Worm (Caenorhabditis elegans): ENCODE results near the gene T05A8.7.

T05A8.7 gene

DNA sequence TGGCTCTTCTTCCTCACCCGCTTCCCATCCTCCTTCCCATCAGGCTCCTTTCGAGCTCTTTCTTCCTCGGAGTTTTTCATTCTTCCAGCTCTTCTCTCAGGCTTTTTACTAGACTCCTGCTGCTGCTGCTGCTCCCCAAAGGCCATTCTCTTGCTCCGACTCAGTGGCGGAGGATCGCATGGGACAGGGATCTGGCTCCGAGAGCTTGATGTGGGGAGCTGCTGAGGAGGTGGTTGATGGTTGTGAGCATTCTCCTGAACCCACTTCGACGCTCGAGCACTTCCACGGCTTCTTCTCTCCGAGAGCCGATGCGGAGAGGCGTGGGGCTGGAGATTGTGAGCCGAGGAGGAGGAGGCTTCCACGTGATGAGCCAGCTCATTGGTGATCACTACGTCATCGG lies 43.6 kb upstream of the T05A8.7 start:
- TF ChIP-seq hlh-1 (tag; optimal IDR thresholded peaks at IDR 0.05) = no peak
- TF ChIP-seq nhr-76 (tag; optimal IDR thresholded peaks at IDR 0.05) = no peak
- TF ChIP-seq elt-1 (tag; optimal IDR thresholded peaks at IDR 0.05; ENCODE audit: borderline replicate concordance, insufficient read depth) = no peak
- TF ChIP-seq ces-1 (GFP tag; optimal IDR thresholded peaks at IDR 0.05) = no peak
- TF ChIP-seq zip-8 (tag; optimal IDR thresholded peaks at IDR 0.05) = no peak
- TF ChIP-seq cnd-1 (tag; optimal IDR thresholded peaks at IDR 0.05) = no peak
- no peak for TF ChIP-seq unc-39 (tag; optimal IDR thresholded peaks at IDR 0.05)
- no peak for TF ChIP-seq blmp-1 (tag; optimal IDR thresholded peaks at IDR 0.05)
- no peak for TF ChIP-seq mab-5 (tag; optimal IDR thresholded peaks at IDR 0.05)
- no peak for TF ChIP-seq mls-2 (tag; optimal IDR thresholded peaks at IDR 0.05)
- TF ChIP-seq ceh-39 (tag; optimal IDR thresholded peaks at IDR 0.05) = no peak
- no peak for TF ChIP-seq lin-32 (GFP tag; optimal IDR thresholded peaks at IDR 0.05)
- no peak for TF ChIP-seq ceh-43 (GFP tag; optimal IDR thresholded peaks at IDR 0.05)
- TF ChIP-seq elt-3 (tag; optimal IDR thresholded peaks at IDR 0.05) = no peak
- TF ChIP-seq nhr-2 (tag; optimal IDR thresholded peaks at IDR 0.05) = no peak
- TF ChIP-seq nhr-237 (tag; optimal IDR thresholded peaks at IDR 0.05) = no peak
- no peak for TF ChIP-seq drap-1 (GFP tag; optimal IDR thresholded peaks at IDR 0.05)
- TF ChIP-seq lsy-2 (tag; optimal IDR thresholded peaks at IDR 0.05) = no peak
- no peak for TF ChIP-seq ham-2 (GFP tag; optimal IDR thresholded peaks at IDR 0.05)
- no peak for TF ChIP-seq unc-62 (GFP tag; optimal IDR thresholded peaks at IDR 0.05)

DNA sequence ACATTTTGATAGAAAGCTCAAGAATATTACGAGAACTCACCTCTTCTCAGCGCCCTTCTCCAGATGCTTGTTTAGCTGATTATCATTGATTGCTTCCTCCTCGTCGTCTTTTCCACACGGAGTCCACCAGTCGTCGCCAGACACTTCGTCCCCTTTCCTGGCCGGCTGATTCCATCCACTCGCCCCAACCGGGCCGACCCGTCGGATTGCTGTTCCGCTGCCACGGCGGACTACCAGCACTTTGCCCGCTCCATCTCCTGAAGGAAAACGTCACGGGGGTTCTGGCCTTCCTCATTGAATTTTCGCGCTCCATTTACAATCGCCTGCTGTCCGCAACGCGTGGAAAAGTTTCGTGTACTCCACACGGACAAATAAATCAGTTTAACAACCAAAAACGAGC lies 41.2 kb upstream of the T05A8.7 start:
- TF ChIP-seq zip-8 (tag; optimal IDR thresholded peaks at IDR 0.05) (no peak), unc-39 (tag; optimal IDR thresholded peaks at IDR 0.05) (no peak), hlh-1 (tag; optimal IDR thresholded peaks at IDR 0.05) (no peak), nhr-12 (tag; optimal IDR thresholded peaks at IDR 0.05) (no peak), elt-3 (tag; optimal IDR thresholded peaks at IDR 0.05) (no peak), pha-4 (tag; optimal IDR thresholded peaks at IDR 0.05) (no peak), unc-120 (tag; optimal IDR thresholded peaks at IDR 0.05; ENCODE audit: poor library complexity, severe bottlenecking) (no peak), ztf-11 (tag; optimal IDR thresholded peaks at IDR 0.05) (no peak), mls-2 (tag; optimal IDR thresholded peaks at IDR 0.05) (no peak), flh-1 (GFP tag; optimal IDR thresholded peaks at IDR 0.05) (no peak)

DNA sequence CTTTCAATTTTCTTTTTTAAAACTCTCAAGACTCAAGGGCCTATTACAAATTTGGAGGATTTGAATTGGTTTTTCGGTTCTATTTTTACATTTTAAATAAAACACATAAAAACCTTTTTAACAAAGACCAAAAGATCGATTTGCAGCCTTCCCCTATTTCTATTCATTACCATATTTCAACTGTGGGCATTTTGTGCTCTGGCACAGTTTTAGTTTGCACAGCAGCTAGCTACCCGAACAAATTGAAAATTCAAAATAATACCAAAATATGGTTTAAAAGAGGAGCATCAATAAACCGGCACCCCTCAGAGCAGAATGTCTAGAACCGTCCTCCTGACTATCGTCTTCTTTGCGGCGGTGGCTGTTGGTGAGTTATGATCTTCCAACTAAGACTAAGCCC lies 39.2 kb upstream of the T05A8.7 start, which contains the start of gene F08D12.2:
F08D12.2 (plus strand) TSS at position 301 of the 400 bp plus-strand sequence.
- no peak for TF ChIP-seq elt-1 (tag; optimal IDR thresholded peaks at IDR 0.05; ENCODE audit: borderline replicate concordance, insufficient read depth)
- TF ChIP-seq snpc-4 (tag; optimal IDR thresholded peaks at IDR 0.05) = no peak
- TF ChIP-seq nhr-28 (tag; optimal IDR thresholded peaks at IDR 0.05) = no peak
- no peak for TF ChIP-seq ceh-43 (GFP tag; optimal IDR thresholded peaks at IDR 0.05)
- TF ChIP-seq lin-13 (tag; optimal IDR thresholded peaks at IDR 0.05) = no peak
- no peak for TF ChIP-seq zip-8 (tag; optimal IDR thresholded peaks at IDR 0.05)
- TF ChIP-seq bed-3 (GFP tag; optimal IDR thresholded peaks at IDR 0.05) = no peak
- TF ChIP-seq blmp-1 (tag; optimal IDR thresholded peaks at IDR 0.05) = no peak
- no peak for TF ChIP-seq unc-39 (tag; optimal IDR thresholded peaks at IDR 0.05)

DNA sequence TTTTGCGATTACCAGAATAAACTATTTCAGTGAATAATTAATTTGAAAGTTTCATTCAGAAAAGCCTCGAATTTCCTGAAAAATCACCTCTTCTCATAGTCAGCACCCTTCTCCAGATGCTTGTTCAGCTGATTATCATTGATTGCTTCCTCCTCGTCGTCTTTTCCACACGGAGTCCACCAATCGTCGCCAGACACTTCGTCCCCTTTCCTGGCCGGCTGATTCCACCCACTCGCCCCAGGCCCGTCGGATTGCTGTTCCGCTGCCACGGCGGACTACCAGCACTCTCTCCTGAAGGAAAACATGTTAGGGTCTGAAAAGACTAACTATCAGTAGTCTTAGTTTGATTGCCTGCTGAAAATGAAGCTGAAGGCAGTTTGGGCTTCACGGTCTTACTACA lies 38.7 kb upstream of the T05A8.7 start:
- TF ChIP-seq tbx-8 (GFP tag; optimal IDR thresholded peaks at IDR 0.05) = no peak
- no peak for TF ChIP-seq drap-1 (GFP tag; optimal IDR thresholded peaks at IDR 0.05)
- TF ChIP-seq unc-120 (tag; optimal IDR thresholded peaks at IDR 0.05; ENCODE audit: poor library complexity, severe bottlenecking) = no peak
- no peak for TF ChIP-seq lin-13 (tag; optimal IDR thresholded peaks at IDR 0.05)
- TF ChIP-seq lin-32 (GFP tag; optimal IDR thresholded peaks at IDR 0.05) = no peak

DNA sequence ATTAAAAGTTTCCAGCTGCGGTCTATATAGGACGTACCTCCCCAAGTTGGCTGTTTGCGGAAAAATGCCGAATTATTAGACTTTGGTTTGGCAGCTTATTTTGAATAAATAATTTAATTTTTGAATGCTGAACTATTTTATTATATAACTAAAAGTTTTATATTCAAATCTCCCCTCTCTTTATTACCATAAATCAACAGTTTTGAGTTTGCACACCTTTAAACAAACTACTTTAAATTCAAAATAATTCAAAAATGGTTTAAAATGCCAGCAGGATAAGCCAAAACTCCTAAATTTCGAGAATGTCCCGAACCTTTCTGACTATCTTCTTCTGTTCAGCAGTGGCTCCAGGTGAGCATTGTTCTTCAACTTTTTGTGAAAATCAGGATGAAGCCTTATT lies 37.1 kb upstream of the T05A8.7 start, which contains the start of gene F08D12.3:
F08D12.3 (plus strand) TSS at position 301 of the 400 bp plus-strand sequence.
- TF ChIP-seq elt-1 (tag; optimal IDR thresholded peaks at IDR 0.05; ENCODE audit: borderline replicate concordance, insufficient read depth) (no peak), unc-39 (tag; optimal IDR thresholded peaks at IDR 0.05) (no peak), mls-2 (tag; optimal IDR thresholded peaks at IDR 0.05) (no peak), hlh-1 (tag; optimal IDR thresholded peaks at IDR 0.05) (no peak), ceh-39 (tag; optimal IDR thresholded peaks at IDR 0.05) (no peak), lin-32 (GFP tag; optimal IDR thresholded peaks at IDR 0.05) (no peak), nhr-76 (tag; optimal IDR thresholded peaks at IDR 0.05) (no peak), unc-120 (tag; optimal IDR thresholded peaks at IDR 0.05; ENCODE audit: poor library complexity, severe bottlenecking) (no peak), flh-1 (GFP tag; optimal IDR thresholded peaks at IDR 0.05) (no peak)

DNA sequence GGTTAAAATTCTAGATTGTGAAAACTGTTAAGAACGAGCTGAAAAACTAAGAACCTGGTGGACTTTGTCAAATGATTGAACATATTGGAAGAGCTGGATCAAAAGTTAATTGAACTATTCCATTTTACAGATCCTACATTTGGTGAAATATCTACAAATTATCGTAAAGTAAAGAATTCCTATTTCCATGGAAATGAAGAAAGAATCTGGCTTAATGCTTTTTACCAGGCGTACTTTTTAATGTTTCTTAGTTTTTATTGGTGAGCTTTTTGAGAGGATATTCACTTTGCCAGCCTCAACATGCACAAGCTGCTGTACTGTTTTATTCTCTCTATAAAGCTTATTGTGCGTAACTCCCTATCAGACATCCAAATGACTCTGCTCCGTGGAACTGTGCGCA lies 35.7 kb upstream of the T05A8.7 start, which contains the start of gene F08D12.4:
F08D12.4 (plus strand) TSS at position 301 of the 400 bp plus-strand sequence.
- TF ChIP-seq mls-2 (tag; optimal IDR thresholded peaks at IDR 0.05) (no peak), cnd-1 (tag; optimal IDR thresholded peaks at IDR 0.05) (no peak), mep-1 (tag; optimal IDR thresholded peaks at IDR 0.05) (no peak), ham-2 (GFP tag; optimal IDR thresholded peaks at IDR 0.05) (no peak), unc-39 (tag; optimal IDR thresholded peaks at IDR 0.05) (no peak), M03D4.4 (tag; optimal IDR thresholded peaks at IDR 0.05) (no peak)

Measured in whole organism, mixed stage, embryonic.